Fruit fly (Drosophila melanogaster) whole organism, embryonic: Measurements from ENCODE around the gene Rrp5.

Source experiments
- Bdp1 ChIP-seq: fragments of 200-800 bp; sonication (Bioruptor generic); optimal IDR thresholded peaks from 3 replicates; lab custom pipeline; 2016; ENCODE audit warnings: missing biosample characterization, missing genetic modification characterization
- CG12236 ChIP-seq: fragments of 200-800 bp; sonication (Bioruptor generic); optimal IDR thresholded peaks from 2 replicates; lab custom pipeline; 2016; ENCODE audit warnings: missing biosample characterization, missing genetic modification characterization
- CG1233 ChIP-seq: fragments of 200-800 bp; sonication (Bioruptor generic); optimal IDR thresholded peaks from 4 replicates; lab custom pipeline; 2018; ENCODE audit warnings: missing biosample characterization, mild to moderate bottlenecking, missing genetic modification characterization
- CG14710 ChIP-seq: fragments of 200-800 bp; sonication (Bioruptor generic); optimal IDR thresholded peaks from 3 replicates; lab custom pipeline; 2019; ENCODE audit warnings: missing biosample characterization, mild to moderate bottlenecking, missing genetic modification characterization, moderate library complexity
- CG15696 ChIP-seq: fragments of 200-800 bp; sonication (Bioruptor generic); optimal IDR thresholded peaks from 2 replicates; lab custom pipeline; 2019; ENCODE audit warnings: missing biosample characterization, mild to moderate bottlenecking, missing genetic modification characterization, moderate library complexity
- CG1603 ChIP-seq: fragments of 200-800 bp; sonication (Bioruptor generic); optimal IDR thresholded peaks from 2 replicates; lab custom pipeline; 2019; ENCODE audit warnings: missing biosample characterization, mild to moderate bottlenecking, missing genetic modification characterization, moderate library complexity
- CG18476 ChIP-seq: fragments of 200-800 bp; sonication (Bioruptor generic); optimal IDR thresholded peaks from 2 replicates; lab custom pipeline; 2016; ENCODE audit warnings: missing biosample characterization, mild to moderate bottlenecking, missing genetic modification characterization
- CG3065 ChIP-seq: fragments of 200-800 bp; sonication (Bioruptor generic); optimal IDR thresholded peaks from 2 replicates; lab custom pipeline; 2016; ENCODE audit warnings: missing biosample characterization, missing genetic modification characterization
- CG33557 ChIP-seq: fragments of 200-800 bp; sonication (Bioruptor generic); optimal IDR thresholded peaks from 2 replicates; lab custom pipeline; 2019; ENCODE audit warnings: missing biosample characterization, mild to moderate bottlenecking, missing genetic modification characterization, moderate library complexity
- CG4282 ChIP-seq: fragments of 200-800 bp; sonication (Bioruptor generic); optimal IDR thresholded peaks from 2 replicates; lab custom pipeline; 2016; ENCODE audit warnings: missing biosample characterization, missing genetic modification characterization
- CG4707 ChIP-seq: fragments of 200-800 bp; sonication (Bioruptor generic); optimal IDR thresholded peaks from 2 replicates; lab custom pipeline; 2018; ENCODE audit warnings: missing biosample characterization, mild to moderate bottlenecking, missing genetic modification characterization, moderate library complexity
- CG5245 ChIP-seq: fragments of 200-800 bp; sonication (Bioruptor generic); optimal IDR thresholded peaks from 3 replicates; lab custom pipeline; 2016; ENCODE audit warnings: missing biosample characterization, missing genetic modification characterization
- CG7271 ChIP-seq: fragments of 200-800 bp; sonication (Bioruptor generic); optimal IDR thresholded peaks from 2 replicates; lab custom pipeline; 2018; ENCODE audit warnings: missing biosample characterization, mild to moderate bottlenecking, missing genetic modification characterization, moderate library complexity
- CG7372 ChIP-seq: fragments of 200-800 bp; sonication (Bioruptor generic); IDR thresholded peaks from 2 replicates; pipeline ENCODE4 v1.3.6; 2022; ENCODE audit warnings: missing biosample characterization, missing genetic modification characterization
- CG8765 ChIP-seq: fragments of 200-800 bp; sonication (Bioruptor generic); IDR thresholded peaks from 2 replicates; pipeline ENCODE4 v1.3.6; 2022; ENCODE audit warnings: missing biosample characterization, missing genetic modification characterization
- CG8944 ChIP-seq: fragments of 200-800 bp; sonication (Bioruptor generic); optimal IDR thresholded peaks from 3 replicates; lab custom pipeline; 2016; ENCODE audit warnings: missing biosample characterization, missing genetic modification characterization
- CG9727 ChIP-seq: fragments of 200-800 bp; sonication (Bioruptor generic); optimal IDR thresholded peaks from 3 replicates; lab custom pipeline; 2017; ENCODE audit warnings: missing biosample characterization, mild to moderate bottlenecking, missing genetic modification characterization
- Ets65A ChIP-seq: fragments of 200-800 bp; sonication (Bioruptor generic); peaks from one replicate; lab custom pipeline; 2016; ENCODE audit warnings: missing biosample characterization, missing genetic modification characterization
- Fer1 ChIP-seq: fragments of 200-800 bp; sonication (Bioruptor generic); optimal IDR thresholded peaks from 2 replicates; lab custom pipeline; 2017; ENCODE audit warnings: missing biosample characterization, mild to moderate bottlenecking, missing genetic modification characterization
- GATAe ChIP-seq: fragments of 200-800 bp; sonication (Bioruptor generic); conservative IDR thresholded peaks from 2 replicates; pipeline ENCODE4 v1.3.6; 2022; ENCODE audit warnings: missing biosample characterization, missing genetic modification characterization
- Hmr ChIP-seq: fragments of 200-800 bp; sonication (Bioruptor generic); optimal IDR thresholded peaks from 3 replicates; lab custom pipeline; 2017; ENCODE audit warnings: mild to moderate bottlenecking, missing biosample characterization, missing genetic modification reagents, missing genetic modification characterization
- Lpt ChIP-seq: fragments of >200 bp; optimal IDR thresholded peaks from 2 replicates; lab custom pipeline; 2018; ENCODE audit warnings: missing biosample characterization, missing genetic modification characterization
- Max ChIP-seq: fragments of 200-800 bp; sonication (Bioruptor generic); optimal IDR thresholded peaks from 2 replicates; lab custom pipeline; 2016; ENCODE audit warnings: missing biosample characterization, mild to moderate bottlenecking, missing genetic modification characterization
- Myb ChIP-seq: fragments of 200-800 bp; sonication (Bioruptor generic); optimal IDR thresholded peaks from 2 replicates; lab custom pipeline; 2016; ENCODE audit warnings: missing biosample characterization, missing genetic modification characterization
- Neu2 ChIP-seq: fragments of 200-800 bp; sonication (Bioruptor generic); optimal IDR thresholded peaks from 3 replicates; lab custom pipeline; 2016; ENCODE audit warnings: missing biosample characterization, missing genetic modification characterization, borderline replicate concordance
- Stat92E ChIP-seq, 3 experiments: fragments of >200 bp in 2 of 3; fragments of 200-800 bp in 1 of 3; sonication (Bioruptor generic) in 1 of 3; optimal IDR thresholded peaks; 2 replicates each; lab custom pipeline; 2017 to 2019; ENCODE audit warnings: missing biosample characterization in 3 of 3, missing genetic modification characterization in 3 of 3, mild to moderate bottlenecking in 1 of 3, moderate library complexity in 1 of 3
- TFAM ChIP-seq: fragments of 200-800 bp; sonication (Bioruptor generic); optimal IDR thresholded peaks from 2 replicates; lab custom pipeline; 2017; ENCODE audit warnings: missing biosample characterization, missing genetic modification characterization, inconsistent platforms
- cato ChIP-seq: fragments of 200-800 bp; sonication (Bioruptor generic); optimal IDR thresholded peaks from 2 replicates; lab custom pipeline; 2016; ENCODE audit warnings: missing biosample characterization, missing genetic modification characterization, borderline replicate concordance
- chif ChIP-seq, 2 experiments: fragments of 200-800 bp; sonication (Bioruptor generic); optimal IDR thresholded peaks; 3 replicates each; lab custom pipeline; 2016; ENCODE audit warnings: missing biosample characterization in 2 of 2, missing genetic modification characterization in 2 of 2
- dmrt11E ChIP-seq: fragments of 200-800 bp; sonication (Bioruptor generic); optimal IDR thresholded peaks from 3 replicates; lab custom pipeline; 2018; ENCODE audit warnings: missing biosample characterization, mild to moderate bottlenecking, missing genetic modification characterization, moderate library complexity
- dysf ChIP-seq: fragments of 200-800 bp; sonication (Bioruptor generic); IDR thresholded peaks from 3 replicates; pipeline ENCODE4 v1.3.6; 2022; ENCODE audit warnings: missing biosample characterization, missing genetic modification characterization
- fd64A ChIP-seq: fragments of 200-800 bp; sonication (Bioruptor generic); optimal IDR thresholded peaks from 3 replicates; lab custom pipeline; 2018; ENCODE audit warnings: missing biosample characterization, mild to moderate bottlenecking, missing genetic modification characterization
- ftz-f1 ChIP-seq: fragments of 200-800 bp; sonication (Bioruptor generic); optimal IDR thresholded peaks from 2 replicates; lab custom pipeline; 2016; ENCODE audit warnings: missing biosample characterization, missing genetic modification characterization
- inv ChIP-seq: fragments of 200-800 bp; sonication (Bioruptor generic); IDR thresholded peaks from 2 replicates; pipeline ENCODE4 v1.3.6; 2022; ENCODE audit warnings: missing biosample characterization, missing genetic modification characterization; ENCODE audit not compliant: partially characterized antibody
- p53 ChIP-seq: fragments of 200-800 bp; sonication (Bioruptor generic); optimal IDR thresholded peaks from 2 replicates; lab custom pipeline; 2016; ENCODE audit warnings: missing biosample characterization, missing genetic modification characterization
- ranshi ChIP-seq: fragments of 200-800 bp; sonication (Bioruptor generic); IDR thresholded peaks from 2 replicates; pipeline ENCODE4 v1.3.6; 2022; ENCODE audit warnings: missing biosample characterization, missing genetic modification characterization
- sima ChIP-seq: fragments of 200-800 bp; sonication (Bioruptor generic); optimal IDR thresholded peaks from 2 replicates; lab custom pipeline; 2016; ENCODE audit warnings: missing biosample characterization, missing genetic modification characterization
- sna ChIP-seq: fragments of 200-800 bp; sonication (Bioruptor generic); IDR thresholded peaks from 2 replicates; pipeline ENCODE4 v1.3.6; 2022; ENCODE audit warnings: missing biosample characterization, missing genetic modification characterization; ENCODE audit not compliant: partially characterized antibody

The Rrp5 gene

DNA sequence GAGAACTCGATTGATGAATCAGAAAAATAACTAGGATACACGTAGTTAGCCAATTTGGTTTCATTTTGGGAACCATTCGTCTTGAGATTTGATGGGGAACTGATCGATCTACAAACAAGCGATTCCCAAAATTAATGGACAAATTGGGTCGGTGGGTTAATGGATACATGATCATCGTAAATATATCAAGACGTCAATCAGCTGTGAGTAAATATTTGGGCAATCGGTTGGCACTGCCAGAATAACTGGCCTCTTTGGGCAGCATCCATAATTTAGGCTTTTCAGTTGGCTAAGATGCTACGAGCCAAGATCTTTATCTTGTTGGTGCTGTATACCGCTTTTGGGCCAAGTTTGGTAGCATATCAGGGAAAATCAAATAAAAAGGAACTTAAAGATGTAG lies 34.9 kb upstream of the Rrp5 start, which contains the start of the genes CG42812 and CG33341:
Gene CG42812, minus strand, starts transcription at position 101 of the 400 bp plus-strand sequence.
Gene CG33341, plus strand, starts transcription at position 295 of the 400 bp plus-strand sequence.
- TF ChIP-seq fd64A, result no peak
- no peak for TF ChIP-seq cato (GFP tag; lab: Kevin White, UChicago)
- TF ChIP-seq CG33557 (GFP tag; lab: Kevin White, UChicago), result no peak
- no peak for TF ChIP-seq CG15696 (tag; lab: Kevin White, UChicago)
- no peak for TF ChIP-seq sna (GFP tag; lab: Robert Waterston, UW)
- no peak for TF ChIP-seq Lpt (GFP tag; lab: Kevin White, UChicago)
- no peak for TF ChIP-seq chif (GFP tag; optimal IDR thresholded peaks at IDR 0.05; lab: Kevin White, UChicago)
- TF ChIP-seq ranshi, result no peak
- no peak for TF ChIP-seq CG4707 (GFP tag; lab: Kevin White, UChicago)
- TF ChIP-seq Bdp1 (GFP tag; lab: Kevin White, UChicago), result no peak
- TF ChIP-seq dysf (GFP tag; lab: Robert Waterston, UW), result no peak
- TF ChIP-seq CG1233 (GFP tag; lab: Kevin White, UChicago), result no peak
- no peak for TF ChIP-seq GATAe (GFP tag; lab: Robert Waterston, UW)
- no peak for TF ChIP-seq CG18476
- no peak for TF ChIP-seq CG3065
- no peak for TF ChIP-seq sima (GFP tag; lab: Kevin White, UChicago)
- no peak for TF ChIP-seq p53 (GFP tag; lab: Kevin White, UChicago)
- TF ChIP-seq Fer1 (GFP tag; lab: Kevin White, UChicago), result no peak

dm6 chr3R:24367120-24367519 lies 34.0 kb upstream of the Rrp5 start, which contains the start of gene CG42811:
Gene CG42811, minus strand, starts transcription at chr3R:24367220.
- TF ChIP-seq Fer1 (GFP tag; lab: Kevin White, UChicago), result no peak
- peak; percentile 5 for TF ChIP-seq Ets65A (GFP tag; lab: Kevin White, UChicago)

DNA sequence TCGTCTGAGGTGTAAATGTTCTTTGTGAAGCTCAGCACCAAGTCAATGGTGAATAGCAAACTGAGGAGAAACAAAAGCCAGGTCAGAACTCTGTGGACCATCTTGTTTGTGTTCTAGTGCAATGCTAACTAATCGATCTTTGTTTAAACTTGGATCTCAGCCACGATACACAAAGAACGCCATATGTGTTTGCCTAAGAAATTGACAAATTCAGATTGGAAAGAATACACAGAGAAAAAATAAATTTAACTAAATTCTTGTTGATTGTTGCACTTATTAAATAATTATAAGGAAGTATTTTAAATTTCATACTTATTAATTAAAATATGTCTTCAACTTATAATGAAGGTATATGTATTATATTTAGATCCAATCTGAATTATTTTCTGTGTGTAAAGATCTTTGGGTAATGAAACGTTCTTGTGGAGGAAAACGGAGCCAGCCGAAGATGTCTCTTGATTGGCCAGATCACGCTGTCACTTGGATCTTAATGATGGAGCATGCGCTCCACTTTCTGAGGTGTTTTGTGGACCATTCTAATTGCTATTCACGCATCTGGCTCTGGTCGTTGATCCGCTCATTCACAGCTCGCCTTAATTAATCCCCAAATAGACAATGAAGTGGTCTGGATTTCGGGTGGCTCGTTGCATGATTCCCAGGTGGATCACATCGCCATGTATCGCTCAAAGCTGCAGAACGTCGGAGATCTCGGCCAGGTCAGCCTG lies 31.9 kb upstream of the Rrp5 start, which contains the start of the genes CG17784 and CG13613:
Gene CG17784, minus strand, starts transcription at position 101 of the 725 bp plus-strand sequence.
Gene CG13613, plus strand, starts transcription at position 675 of the 725 bp plus-strand sequence.
- no peak for TF ChIP-seq Stat92E (GFP tag; optimal IDR thresholded peaks at IDR 0.05; lab: Kevin White, UChicago)
- no peak for TF ChIP-seq Max
- TF ChIP-seq CG4282, result no peak
- TF ChIP-seq Neu2 (GFP tag; lab: Kevin White, UChicago), result no peak
- TF ChIP-seq CG14710 (tag; lab: Kevin White, UChicago), result no peak
- no peak for TF ChIP-seq ftz-f1 (GFP tag; lab: Kevin White, UChicago)
- no peak for TF ChIP-seq ranshi
- TF ChIP-seq CG12236 (GFP tag; lab: Kevin White, UChicago), result no peak
- TF ChIP-seq inv, result no peak
- TF ChIP-seq CG7372 (GFP tag; lab: Robert Waterston, UW), result no peak
- TF ChIP-seq Hmr (GFP tag; lab: Kevin White, UChicago), result no peak
- no peak for TF ChIP-seq CG8944 (GFP tag; lab: Kevin White, UChicago)
- no peak for TF ChIP-seq CG9727 (GFP tag; lab: Kevin White, UChicago)

DNA sequence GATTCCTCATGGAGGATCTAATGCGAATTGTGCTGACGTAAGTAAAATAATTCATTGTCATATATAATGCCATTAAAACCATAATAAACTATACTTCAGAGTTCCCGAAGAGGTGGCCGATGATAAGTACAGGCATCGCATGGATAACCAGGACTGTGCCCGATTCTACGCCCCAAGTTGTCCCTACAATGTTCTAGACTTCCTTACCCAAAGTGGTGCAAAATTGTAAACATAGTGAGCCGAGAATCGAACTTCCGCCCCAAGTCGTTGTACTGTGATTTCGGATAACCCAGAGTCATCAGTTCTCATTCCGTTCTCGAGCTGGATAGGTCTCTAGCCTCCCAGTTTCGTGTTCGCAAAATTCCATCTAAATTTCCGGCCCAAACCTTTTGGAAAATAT lies 29.7 kb upstream of the Rrp5 start, which contains the start of gene CG33340:
Gene CG33340, plus strand, starts transcription at position 301 of the 400 bp plus-strand sequence.
- TF ChIP-seq CG1603 (no peak), Myb (GFP tag; lab: Kevin White, UChicago) (no peak), TFAM (GFP tag; lab: Kevin White, UChicago) (no peak), ranshi (no peak), CG5245 (no peak), CG8765 (GFP tag; lab: Robert Waterston, UW) (no peak), CG7271 (no peak), dmrt11E (no peak)
